Fruit fly (Drosophila melanogaster): ENCODE results near the gene CG32986.

DNA sequence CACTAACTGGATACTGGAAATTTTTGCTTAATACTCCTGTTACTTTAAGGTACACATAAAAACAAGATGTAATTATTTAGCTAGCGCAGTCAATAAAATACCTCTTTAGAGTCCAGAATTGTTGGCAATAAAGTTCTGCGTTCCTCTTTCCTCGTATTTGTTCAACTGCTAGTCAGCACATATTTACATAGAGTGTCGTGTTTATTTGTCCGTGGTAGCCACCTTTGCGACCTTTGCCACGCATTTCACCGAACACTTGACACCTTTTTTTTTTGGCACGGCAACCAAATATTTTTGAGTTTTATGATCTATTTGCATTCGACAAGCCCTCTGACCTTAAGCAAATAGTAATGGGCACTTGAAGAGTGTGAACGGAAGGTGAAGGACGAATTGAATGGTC is 16.6 kb upstream of the CG32986 start:
- TF ChIP-seq CG2889 (GFP tag; IDR thresholded peaks at IDR 0.05) (peak; percentile 26; the same call in 1 of the 3 replicates), CG4707 (GFP tag; optimal IDR thresholded peaks at IDR 0.05) (peak; percentile 88), chif (GFP tag; optimal IDR thresholded peaks at IDR 0.05) (peak; percentile 87 to 89), CG15514 (GFP tag; optimal IDR thresholded peaks at IDR 0.05) (peak; percentile 55), Scr (GFP tag; IDR thresholded peaks at IDR 0.05; ENCODE audit: partially characterized antibody) (no peak), Hmx (GFP tag; optimal IDR thresholded peaks at IDR 0.05) (no peak), grn (GFP tag; optimal IDR thresholded peaks at IDR 0.05) (peak; percentile 54), stc (GFP tag; IDR thresholded peaks at IDR 0.05) (peak; percentile 33; the same call in 1 of the 2 replicates)

All from whole organism, embryonic.